Fruit fly (Drosophila melanogaster) whole organism, embryonic: ENCODE results near the gene CG9021.

ENCODE experiments used
- Ada2b ChIP-seq: fragments of 200-800 bp; sonication (Bioruptor generic); IDR thresholded peaks from 2 replicates; pipeline ENCODE4 v1.3.6; 2022; ENCODE audit warnings: missing biosample characterization, missing genetic modification characterization
- CG10147 ChIP-seq: fragments of 200-800 bp; sonication (Bioruptor generic); optimal IDR thresholded peaks from 2 replicates; lab custom pipeline; 2019; ENCODE audit warnings: missing biosample characterization, mild to moderate bottlenecking, missing genetic modification characterization, moderate library complexity
- CG13296 ChIP-seq: fragments of 200-800 bp; sonication (Bioruptor generic); optimal IDR thresholded peaks from 3 replicates; lab custom pipeline; 2018; ENCODE audit warnings: missing biosample characterization, mild to moderate bottlenecking, missing genetic modification characterization
- CG14965 ChIP-seq: fragments of 200-800 bp; sonication (Bioruptor generic); optimal IDR thresholded peaks from 2 replicates; lab custom pipeline; 2016; ENCODE audit warnings: missing biosample characterization, missing genetic modification characterization, borderline replicate concordance
- CG15601 ChIP-seq: fragments of 200-800 bp; sonication (Bioruptor generic); optimal IDR thresholded peaks from 3 replicates; lab custom pipeline; 2019; ENCODE audit warnings: missing biosample characterization, mild to moderate bottlenecking, missing genetic modification characterization, moderate library complexity
- CG17385 ChIP-seq: fragments of 200-800 bp; sonication (Bioruptor generic); optimal IDR thresholded peaks from 3 replicates; lab custom pipeline; 2018; ENCODE audit warnings: missing biosample characterization, mild to moderate bottlenecking, missing genetic modification characterization
- CG2678 ChIP-seq: fragments of 200-800 bp; sonication (Bioruptor generic); optimal IDR thresholded peaks from 3 replicates; lab custom pipeline; 2019; ENCODE audit warnings: missing biosample characterization, mild to moderate bottlenecking, missing genetic modification characterization, moderate library complexity
- CG30020 ChIP-seq: fragments of 200-800 bp; optimal IDR thresholded peaks from 2 replicates; lab custom pipeline; 2019; ENCODE audit warnings: missing biosample characterization, mild to moderate bottlenecking, missing genetic modification characterization, moderate library complexity
- CG31365 ChIP-seq: fragments of 200-800 bp; sonication (Bioruptor generic); optimal IDR thresholded peaks from 2 replicates; lab custom pipeline; 2018; ENCODE audit warnings: missing biosample characterization, mild to moderate bottlenecking, missing genetic modification characterization
- CG31441 ChIP-seq: fragments of 200-800 bp; sonication (Bioruptor generic); IDR thresholded peaks from 2 replicates; pipeline ENCODE4 v1.3.6; 2022; ENCODE audit warnings: missing biosample characterization, missing genetic modification characterization
- CG3995 ChIP-seq: fragments of 200-800 bp; sonication (Bioruptor generic); optimal IDR thresholded peaks from 3 replicates; lab custom pipeline; 2016; ENCODE audit warnings: missing biosample characterization, missing genetic modification characterization
- CG7372 ChIP-seq: fragments of 200-800 bp; sonication (Bioruptor generic); IDR thresholded peaks from 2 replicates; pipeline ENCODE4 v1.3.6; 2022; ENCODE audit warnings: missing biosample characterization, missing genetic modification characterization
- CG8089 ChIP-seq: fragments of 200-800 bp; sonication (Bioruptor generic); optimal IDR thresholded peaks from 3 replicates; lab custom pipeline; 2016; ENCODE audit warnings: missing biosample characterization, missing genetic modification characterization
- CkIIα-i1 ChIP-seq: fragments of 200-800 bp; sonication (Bioruptor generic); IDR thresholded peaks from 2 replicates; pipeline ENCODE4 v1.3.6; 2022; ENCODE audit warnings: missing biosample characterization, missing genetic modification characterization
- CrebB ChIP-seq: fragments of 200-800 bp; sonication (Bioruptor generic); optimal IDR thresholded peaks from 3 replicates; lab custom pipeline; 2018; ENCODE audit warnings: missing biosample characterization, mild to moderate bottlenecking, missing genetic modification characterization
- Dfd ChIP-seq, 2 experiments: fragments of >200 bp; optimal IDR thresholded peaks; 2 replicates each; lab custom pipeline; 2017; ENCODE audit warnings: missing biosample characterization in 2 of 2, missing genetic modification characterization in 2 of 2
- Fer3 ChIP-seq: fragments of 200-800 bp; sonication (Bioruptor generic); optimal IDR thresholded peaks from 2 replicates; lab custom pipeline; 2018; ENCODE audit warnings: missing biosample characterization, mild to moderate bottlenecking, missing genetic modification characterization, moderate library complexity
- HHEX ChIP-seq: fragments of 200-800 bp; sonication (Bioruptor generic); optimal IDR thresholded peaks from 3 replicates; lab custom pipeline; 2017; ENCODE audit warnings: missing biosample characterization, mild to moderate bottlenecking, missing genetic modification characterization, missing genetic modification reagents
- Hsf ChIP-seq: fragments of 200-800 bp; sonication (Bioruptor generic); optimal IDR thresholded peaks from 3 replicates; lab custom pipeline; 2016; ENCODE audit warnings: missing biosample characterization, missing genetic modification characterization
- Lim3 ChIP-seq: fragments of 200-800 bp; sonication (Bioruptor generic); IDR thresholded peaks from 2 replicates; pipeline ENCODE4 v1.3.6; 2022; ENCODE audit warnings: missing biosample characterization, missing genetic modification characterization
- MBD-R2 ChIP-seq: fragments of 200-800 bp; sonication (Bioruptor generic); IDR thresholded peaks from 2 replicates; pipeline ENCODE4 v1.3.6; 2022; ENCODE audit warnings: missing biosample characterization, missing genetic modification characterization
- MTF-1 ChIP-seq: fragments of 200-800 bp; sonication (Bioruptor generic); optimal IDR thresholded peaks from 2 replicates; lab custom pipeline; 2018; ENCODE audit warnings: missing biosample characterization, mild to moderate bottlenecking, missing genetic modification characterization, borderline replicate concordance
- Mes4 ChIP-seq: fragments of 200-800 bp; sonication (Bioruptor generic); optimal IDR thresholded peaks from 2 replicates; lab custom pipeline; 2016; ENCODE audit warnings: missing biosample characterization, missing genetic modification characterization
- Mrtf ChIP-seq: fragments of 200-800 bp; sonication (Bioruptor generic); IDR thresholded peaks from 3 replicates; pipeline ENCODE4 v1.3.6; 2022; ENCODE audit warnings: missing biosample characterization, missing genetic modification characterization
- NK7.1 ChIP-seq: fragments of 200-800 bp; sonication (Bioruptor generic); optimal IDR thresholded peaks from 3 replicates; lab custom pipeline; 2016; ENCODE audit warnings: missing biosample characterization, missing genetic modification characterization
- Ptx1 ChIP-seq: fragments of 200-800 bp; sonication (Bioruptor generic); IDR thresholded peaks from 2 replicates; pipeline ENCODE4 v1.3.6; 2022; ENCODE audit warnings: missing biosample characterization, missing genetic modification characterization
- Sry-β ChIP-seq: fragments of 200-800 bp; sonication (Bioruptor generic); optimal IDR thresholded peaks from 2 replicates; lab custom pipeline; 2018; ENCODE audit warnings: missing biosample characterization, mild to moderate bottlenecking, missing genetic modification characterization, moderate library complexity
- abd-A ChIP-seq: fragments of 200-800 bp; sonication (Bioruptor generic); optimal IDR thresholded peaks from 3 replicates; lab custom pipeline; 2019; ENCODE audit warnings: missing biosample characterization, mild to moderate bottlenecking, missing genetic modification characterization, moderate library complexity
- dmrt11E ChIP-seq: fragments of 200-800 bp; sonication (Bioruptor generic); optimal IDR thresholded peaks from 3 replicates; lab custom pipeline; 2018; ENCODE audit warnings: missing biosample characterization, mild to moderate bottlenecking, missing genetic modification characterization, moderate library complexity
- grau ChIP-seq: fragments of 200-800 bp; optimal IDR thresholded peaks from 3 replicates; lab custom pipeline; 2019; ENCODE audit warnings: missing biosample characterization, mild to moderate bottlenecking, missing genetic modification characterization, moderate library complexity
- insv ChIP-seq, 2 experiments: fragments of 200-800 bp; sonication (Bioruptor generic); optimal IDR thresholded peaks; 3 replicates each; lab custom pipeline; 2016 to 2018; ENCODE audit warnings: missing biosample characterization in 2 of 2, missing genetic modification characterization in 2 of 2
- lbe ChIP-seq: fragments of 200-800 bp; sonication (Bioruptor generic); optimal IDR thresholded peaks from 2 replicates; lab custom pipeline; 2016; ENCODE audit warnings: missing biosample characterization, mild to moderate bottlenecking, missing genetic modification characterization
- nerfin-2 ChIP-seq: fragments of 200-800 bp; sonication (Bioruptor generic); IDR thresholded peaks from 2 replicates; pipeline ENCODE4 v1.3.6; 2022; ENCODE audit warnings: missing biosample characterization, missing genetic modification characterization; ENCODE audit not compliant: partially characterized antibody
- nmo ChIP-seq: fragments of 200-800 bp; sonication (Bioruptor generic); optimal IDR thresholded peaks from 2 replicates; lab custom pipeline; 2018; ENCODE audit warnings: missing biosample characterization, mild to moderate bottlenecking, missing genetic modification characterization, moderate library complexity
- ro ChIP-seq: fragments of 200-800 bp; sonication (Bioruptor generic); IDR thresholded peaks from 2 replicates; pipeline ENCODE4 v1.3.6; 2022; ENCODE audit warnings: missing biosample characterization, missing genetic modification characterization
- sug ChIP-seq: fragments of 200-800 bp; optimal IDR thresholded peaks from 2 replicates; lab custom pipeline; 2019; ENCODE audit warnings: missing biosample characterization, mild to moderate bottlenecking, missing genetic modification characterization, moderate library complexity
- trem ChIP-seq: fragments of 200-800 bp; optimal IDR thresholded peaks from 3 replicates; lab custom pipeline; 2019; ENCODE audit warnings: missing biosample characterization, mild to moderate bottlenecking, missing genetic modification characterization, moderate library complexity

Gene CG9021

dm6 chr2L:5943229-5944078 lies 39.0 kb upstream of the CG9021 start, which contains the start of the genes Sfp26Ad and Gpdh1 (continued):
- TF ChIP-seq lbe (GFP tag; lab: Kevin White, UChicago) = peak; percentile 80
- TF ChIP-seq CG15601 (tag; lab: Kevin White, UChicago) = peak; percentile 69
- peak; percentile 56 for TF ChIP-seq sug (tag; lab: Kevin White, UChicago)
- TF ChIP-seq Mes4 (GFP tag; lab: Kevin White, UChicago) = peak; percentile 65
- TF ChIP-seq CG13296 (GFP tag; lab: Kevin White, UChicago) = peak; percentile 69
- TF ChIP-seq NK7.1 (GFP tag; lab: Kevin White, UChicago) = peak; percentile 51
- TF ChIP-seq CG10147 (GFP tag; lab: Kevin White, UChicago) = peak; percentile 52
- peak; percentile 53 for TF ChIP-seq Ptx1 (GFP tag; lab: Robert Waterston, UW)
- peak; percentile 47 for TF ChIP-seq CG30020 (tag; lab: Kevin White, UChicago)
- peak; percentile 46; the same call in 1 of the 3 replicates for TF ChIP-seq Mrtf (GFP tag; lab: Robert Waterston, UW)
- TF ChIP-seq Dfd (GFP tag; optimal IDR thresholded peaks at IDR 0.05; lab: Kevin White, UChicago) = no peak
- TF ChIP-seq nerfin-2 (GFP tag; lab: Robert Waterston, UW) = peak; percentile 39; the same call in 1 of the 2 replicates
- TF ChIP-seq HHEX (GFP tag; lab: Kevin White, UChicago) = peak; percentile 59
- TF ChIP-seq CG17385 (GFP tag; lab: Kevin White, UChicago) = peak; percentile 87
- TF ChIP-seq Hsf (GFP tag; lab: Kevin White, UChicago) = peak; percentile 77
- TF ChIP-seq trem (tag; lab: Kevin White, UChicago) = peak; percentile 61
- TF ChIP-seq nmo (GFP tag; lab: Kevin White, UChicago) = peak; percentile 64
- peak; percentile 27 for TF ChIP-seq CG14965 (GFP tag; lab: Kevin White, UChicago)
- no peak for TF ChIP-seq abd-A (tag; lab: Kevin White, UChicago)
- TF ChIP-seq CG2678 (tag; lab: Kevin White, UChicago) = peak; percentile 72
- TF ChIP-seq CkIIα-i1 (GFP tag; lab: Robert Waterston, UW) = no peak
- 0 out of 2 replicates have a peak, but pooled peaks have one; percentile 50 for TF ChIP-seq CG7372 (GFP tag; lab: Robert Waterston, UW)
- no peak for TF ChIP-seq Lim3 (GFP tag; lab: Robert Waterston, UW)
- peak; percentile 26 for TF ChIP-seq CG31365 (tag; lab: Kevin White, UChicago)
- peak in 1 of 2 experiments; percentile 57 for TF ChIP-seq insv (GFP tag; optimal IDR thresholded peaks at IDR 0.05; lab: Kevin White, UChicago)
- TF ChIP-seq CG3995 (GFP tag; lab: Kevin White, UChicago) = peak; percentile 50
- TF ChIP-seq CG31441 (GFP tag; lab: Robert Waterston, UW) = peak; percentile 50
- no peak for TF ChIP-seq Sry-β (GFP tag; lab: Kevin White, UChicago)
- TF ChIP-seq CrebB (tag; lab: Kevin White, UChicago) = peak; percentile 15
- TF ChIP-seq MTF-1 (GFP tag; lab: Kevin White, UChicago) = no peak
- peak; percentile 61 for TF ChIP-seq Fer3 (tag; lab: Kevin White, UChicago)
- peak; percentile 45 for TF ChIP-seq CG8089 (GFP tag; lab: Kevin White, UChicago)
- TF ChIP-seq ro (GFP tag; lab: Robert Waterston, UW) = no peak
- peak; percentile 54; the same call in 1 of the 2 replicates for TF ChIP-seq Ada2b
- TF ChIP-seq MBD-R2 (GFP tag; lab: Robert Waterston, UW) = peak; percentile 75
- peak; percentile 66 for TF ChIP-seq grau (tag; lab: Kevin White, UChicago)
- TF ChIP-seq dmrt11E (tag; lab: Kevin White, UChicago) = peak; percentile 38
